Worm (Caenorhabditis elegans) whole organism, mixed stage, embryonic: ENCODE measurements around the gene nspb-5.

Experiments used
- M03D4.4 ChIP-seq: sonication (generic microtip); optimal IDR thresholded peaks from 2 replicates; lab custom pipeline; 2017; ENCODE audit warnings: mild to moderate bottlenecking, missing genetic modification characterization, missing compliant biosample characterization
- bed-3 ChIP-seq: fragments of 200-800 bp; sonication (Bioruptor generic); optimal IDR thresholded peaks from 3 replicates; lab custom pipeline; 2018; ENCODE audit warnings: mild to moderate bottlenecking, missing genetic modification characterization, moderate library complexity, missing compliant biosample characterization
- ceh-43 ChIP-seq: fragments of 200-800 bp; sonication (Bioruptor generic); optimal IDR thresholded peaks from 2 replicates; lab custom pipeline; 2018; ENCODE audit warnings: mild to moderate bottlenecking, missing genetic modification characterization, moderate library complexity, missing compliant biosample characterization
- ces-1 ChIP-seq: fragments of 150-350 bp; optimal IDR thresholded peaks from 2 replicates; lab custom pipeline; 2014; ENCODE audit warnings: missing biosample characterization, missing genetic modification reagents, missing genetic modification characterization
- cnd-1 ChIP-seq: fragments of 200-800 bp; sonication (Bioruptor generic); optimal IDR thresholded peaks from 2 replicates; lab custom pipeline; 2018; ENCODE audit warnings: mild to moderate bottlenecking, missing genetic modification characterization, missing compliant biosample characterization
- drap-1 ChIP-seq: fragments of 200-800 bp; sonication (Bioruptor generic); optimal IDR thresholded peaks from 3 replicates; lab custom pipeline; 2018; ENCODE audit warnings: mild to moderate bottlenecking, missing genetic modification characterization, missing compliant biosample characterization
- elt-1 ChIP-seq: sonication (generic microtip); optimal IDR thresholded peaks from 2 replicates; lab custom pipeline; 2017; ENCODE audit warnings: missing genetic modification characterization, mild to moderate bottlenecking, missing compliant biosample characterization, antibody characterized with exemption, moderate library complexity, borderline replicate concordance; ENCODE audit not compliant: insufficient read depth
- ham-2 ChIP-seq: fragments of 200-800 bp; sonication (Bioruptor generic); optimal IDR thresholded peaks from 2 replicates; lab custom pipeline; 2018; ENCODE audit warnings: mild to moderate bottlenecking, missing genetic modification characterization, missing compliant biosample characterization
- hlh-1 ChIP-seq: fragments of 150-350 bp; optimal IDR thresholded peaks from 2 replicates; lab custom pipeline; 2014; ENCODE audit warnings: missing biosample characterization, missing genetic modification reagents, missing genetic modification characterization
- lin-32 ChIP-seq: fragments of 200-800 bp; sonication (Bioruptor generic); optimal IDR thresholded peaks from 2 replicates; lab custom pipeline; 2018; ENCODE audit warnings: mild to moderate bottlenecking, missing genetic modification characterization, missing compliant biosample characterization
- lsy-2 ChIP-seq: fragments of 150-350 bp; optimal IDR thresholded peaks from 2 replicates; lab custom pipeline; 2014; ENCODE audit warnings: missing biosample characterization, missing genetic modification characterization
- mab-5 ChIP-seq: fragments of 150-350 bp; optimal IDR thresholded peaks from 2 replicates; lab custom pipeline; 2014; ENCODE audit warnings: missing biosample characterization, missing genetic modification characterization
- mep-1 ChIP-seq: fragments of 150-350 bp; optimal IDR thresholded peaks from 2 replicates; lab custom pipeline; 2017; ENCODE audit warnings: missing biosample characterization, missing genetic modification reagents, missing genetic modification characterization, inconsistent platforms
- mls-2 ChIP-seq: sonication (generic microtip); optimal IDR thresholded peaks from 2 replicates; lab custom pipeline; 2016; ENCODE audit warnings: mild to moderate bottlenecking, missing genetic modification characterization, moderate library complexity, missing compliant biosample characterization
- nhr-2 ChIP-seq: fragments of 150-350 bp; optimal IDR thresholded peaks from 2 replicates; lab custom pipeline; 2014; ENCODE audit warnings: missing biosample characterization, missing genetic modification characterization
- nhr-237 ChIP-seq: fragments of 150-350 bp; optimal IDR thresholded peaks from 2 replicates; lab custom pipeline; 2014; ENCODE audit warnings: missing biosample characterization, missing genetic modification characterization
- nhr-76 ChIP-seq: sonication (generic microtip); optimal IDR thresholded peaks from 2 replicates; lab custom pipeline; 2017; ENCODE audit warnings: missing biosample characterization, missing genetic modification characterization
- pha-4 ChIP-seq: fragments of 150-350 bp; optimal IDR thresholded peaks from 2 replicates; lab custom pipeline; 2018; ENCODE audit warnings: missing biosample characterization, missing genetic modification reagents, missing genetic modification characterization
- sem-2 ChIP-seq: fragments of 200-800 bp; sonication (Bioruptor generic); optimal IDR thresholded peaks from 2 replicates; lab custom pipeline; 2018; ENCODE audit warnings: mild to moderate bottlenecking, missing genetic modification characterization, missing compliant biosample characterization
- sptf-1 ChIP-seq: sonication (generic microtip); optimal IDR thresholded peaks from 2 replicates; lab custom pipeline; 2017; ENCODE audit warnings: mild to moderate bottlenecking, missing genetic modification characterization, moderate library complexity, missing compliant biosample characterization
- tbx-8 ChIP-seq: fragments of 200-800 bp; sonication (Bioruptor generic); optimal IDR thresholded peaks from 2 replicates; lab custom pipeline; 2018; ENCODE audit warnings: mild to moderate bottlenecking, missing genetic modification characterization, moderate library complexity, missing compliant biosample characterization
- unc-120 ChIP-seq: sonication (generic microtip); optimal IDR thresholded peaks from 2 replicates; lab custom pipeline; 2017; ENCODE audit warnings: missing genetic modification characterization, missing compliant biosample characterization; ENCODE audit not compliant: poor library complexity, severe bottlenecking
- unc-62 ChIP-seq: fragments of 150-350 bp; optimal IDR thresholded peaks from 2 replicates; lab custom pipeline; 2014; ENCODE audit warnings: missing biosample characterization, missing genetic modification reagents, missing genetic modification characterization
- ztf-11 ChIP-seq: fragments of 150-350 bp; optimal IDR thresholded peaks from 2 replicates; lab custom pipeline; 2014; ENCODE audit warnings: missing biosample characterization, missing genetic modification characterization

nspb-5 gene

ce11 chrIV:6646905-6647304, 48.1 kb downstream of the nspb-5 start:
- TF ChIP-seq nhr-76 (tag; lab: Kevin White, UChicago): no peak
- TF ChIP-seq lsy-2 (tag; lab: Kevin White, UChicago): peak; percentile 27
- no peak for TF ChIP-seq elt-1
- TF ChIP-seq ceh-43 (GFP tag; lab: Kevin White, UChicago): peak; percentile 70
- TF ChIP-seq ces-1 (GFP tag; lab: Kevin White, UChicago): peak; percentile 28
- TF ChIP-seq nhr-2 (tag; lab: Kevin White, UChicago): no peak

ce11 chrIV:6648625-6649024, 49.8 kb downstream of the nspb-5 start:
- TF ChIP-seq ces-1 (GFP tag; lab: Kevin White, UChicago) (peak; percentile 99), sem-2 (no peak), bed-3 (no peak), ham-2 (GFP tag; lab: Kevin White, UChicago) (peak; percentile 25), tbx-8 (no peak), ztf-11 (tag; lab: Kevin White, UChicago) (peak; percentile 48), unc-120 (tag; lab: Kevin White, UChicago) (peak; percentile 77), nhr-237 (peak; percentile 67), M03D4.4 (tag; lab: Kevin White, UChicago) (peak; percentile 58), drap-1 (GFP tag; lab: Kevin White, UChicago) (peak; percentile 35), mab-5 (tag; lab: Kevin White, UChicago) (peak; percentile 77), hlh-1 (tag; lab: Kevin White, UChicago) (no peak), mep-1 (tag; lab: Kevin White, UChicago) (peak; percentile 50), lsy-2 (tag; lab: Kevin White, UChicago) (peak; percentile 47), mls-2 (peak; percentile 84), sptf-1 (tag; lab: Kevin White, UChicago) (peak; percentile 54), ceh-43 (GFP tag; lab: Kevin White, UChicago) (peak; percentile 12), unc-62 (peak; percentile 96), pha-4 (tag; lab: Kevin White, UChicago) (peak; percentile 44), lin-32 (GFP tag; lab: Kevin White, UChicago) (no peak), cnd-1 (tag; lab: Kevin White, UChicago) (peak; percentile 37)
